Fruit fly (Drosophila melanogaster) whole organism, embryonic: ENCODE data around the gene CG33110.

Source experiments
- Abd-B ChIP-seq: fragments of 200-800 bp; sonication (Bioruptor generic); optimal IDR thresholded peaks from 2 replicates; lab custom pipeline; 2018; ENCODE audit warnings: missing biosample characterization, mild to moderate bottlenecking, missing genetic modification characterization, moderate library complexity
- Antp ChIP-seq: fragments of 200-800 bp; sonication (Bioruptor generic); optimal IDR thresholded peaks from 3 replicates; lab custom pipeline; 2016; ENCODE audit warnings: missing biosample characterization, missing genetic modification characterization
- Atf-2 ChIP-seq: fragments of 200-800 bp; sonication (Bioruptor generic); optimal IDR thresholded peaks from 2 replicates; lab custom pipeline; 2016; ENCODE audit warnings: missing biosample characterization, missing genetic modification characterization
- B-H1 ChIP-seq: fragments of 200-800 bp; sonication (Bioruptor generic); IDR thresholded peaks from 3 replicates; pipeline ENCODE4 v1.3.6; 2022; ENCODE audit warnings: missing biosample characterization, missing genetic modification characterization
- CG10543 ChIP-seq: fragments of 200-800 bp; sonication (Bioruptor generic); optimal IDR thresholded peaks from 3 replicates; lab custom pipeline; 2017; ENCODE audit warnings: missing biosample characterization, mild to moderate bottlenecking, missing genetic modification characterization, moderate library complexity
- CG12299 ChIP-seq: fragments of 200-800 bp; sonication (Bioruptor generic); optimal IDR thresholded peaks from 2 replicates; lab custom pipeline; 2018; ENCODE audit warnings: missing biosample characterization, mild to moderate bottlenecking, missing genetic modification characterization
- CG12769 ChIP-seq: fragments of 200-800 bp; sonication (Bioruptor generic); optimal IDR thresholded peaks from 2 replicates; lab custom pipeline; 2019; ENCODE audit warnings: missing biosample characterization, mild to moderate bottlenecking, missing genetic modification characterization, moderate library complexity
- CG13894 ChIP-seq: fragments of 200-800 bp; sonication (Bioruptor generic); optimal IDR thresholded peaks from 3 replicates; lab custom pipeline; 2018; ENCODE audit warnings: missing biosample characterization, mild to moderate bottlenecking, missing genetic modification characterization, moderate library complexity
- CG14014 ChIP-seq: fragments of 200-800 bp; sonication (Bioruptor generic); IDR thresholded peaks from 2 replicates; pipeline ENCODE4 v1.3.6; 2022; ENCODE audit warnings: missing biosample characterization, missing genetic modification characterization
- CG14667 ChIP-seq: fragments of 200-800 bp; sonication (Bioruptor generic); IDR thresholded peaks from 2 replicates; pipeline ENCODE4 v1.3.6; 2022; ENCODE audit warnings: missing biosample characterization, missing genetic modification characterization
- CG1529 ChIP-seq: fragments of 200-800 bp; sonication (Bioruptor generic); optimal IDR thresholded peaks from 3 replicates; lab custom pipeline; 2018; ENCODE audit warnings: missing biosample characterization, missing genetic modification characterization
- CG17385 ChIP-seq: fragments of 200-800 bp; sonication (Bioruptor generic); optimal IDR thresholded peaks from 3 replicates; lab custom pipeline; 2018; ENCODE audit warnings: missing biosample characterization, mild to moderate bottlenecking, missing genetic modification characterization
- CG18619 ChIP-seq: fragments of 200-800 bp; sonication (Bioruptor generic); optimal IDR thresholded peaks from 3 replicates; lab custom pipeline; 2017; ENCODE audit warnings: missing biosample characterization, mild to moderate bottlenecking, missing genetic modification characterization
- CG2120 ChIP-seq: fragments of 200-800 bp; sonication (Bioruptor generic); optimal IDR thresholded peaks from 3 replicates; lab custom pipeline; 2016; ENCODE audit warnings: missing biosample characterization, missing genetic modification characterization
- CG31224 ChIP-seq: fragments of 200-800 bp; sonication (Bioruptor generic); IDR thresholded peaks from 2 replicates; pipeline ENCODE4 v1.3.6; 2022; ENCODE audit warnings: missing biosample characterization, missing genetic modification characterization
- CG3847 ChIP-seq: fragments of 200-800 bp; sonication (Bioruptor generic); IDR thresholded peaks from 2 replicates; pipeline ENCODE4 v1.3.6; 2022; ENCODE audit warnings: missing biosample characterization, missing genetic modification characterization
- CG3995 ChIP-seq: fragments of 200-800 bp; sonication (Bioruptor generic); optimal IDR thresholded peaks from 3 replicates; lab custom pipeline; 2016; ENCODE audit warnings: missing biosample characterization, missing genetic modification characterization
- CG43689 ChIP-seq: fragments of 200-800 bp; sonication (Bioruptor generic); IDR thresholded peaks from 2 replicates; pipeline ENCODE4 v1.3.6; 2022; ENCODE audit warnings: missing biosample characterization, missing genetic modification characterization
- CG4854 ChIP-seq: fragments of 200-800 bp; sonication (Bioruptor generic); optimal IDR thresholded peaks from 2 replicates; lab custom pipeline; 2016; ENCODE audit warnings: missing biosample characterization, missing genetic modification characterization, inconsistent platforms
- CG5180 ChIP-seq: fragments of 200-800 bp; sonication (Bioruptor generic); optimal IDR thresholded peaks from 3 replicates; lab custom pipeline; 2017; ENCODE audit warnings: missing biosample characterization, missing genetic modification characterization, mild to moderate bottlenecking, moderate library complexity, missing genetic modification reagents
- CG5953 ChIP-seq: fragments of 200-800 bp; sonication (Bioruptor generic); IDR thresholded peaks from 2 replicates; pipeline ENCODE4 v1.3.6; 2022; ENCODE audit warnings: missing biosample characterization, missing genetic modification characterization
- CG6175 ChIP-seq: fragments of 200-800 bp; sonication (Bioruptor generic); IDR thresholded peaks from 3 replicates; pipeline ENCODE4 v1.3.6; 2022; ENCODE audit warnings: missing biosample characterization, missing genetic modification characterization
- CG6813 ChIP-seq: fragments of 200-800 bp; sonication (Bioruptor generic); optimal IDR thresholded peaks from 2 replicates; lab custom pipeline; 2017; ENCODE audit warnings: missing biosample characterization, missing genetic modification characterization, mild to moderate bottlenecking, moderate library complexity, missing genetic modification reagents
- CG8290 ChIP-seq, 3 experiments: fragments of 200-800 bp; sonication (Bioruptor generic); optimal IDR thresholded peaks; 2 replicates each; lab custom pipeline; 2016 to 2019; ENCODE audit warnings: missing biosample characterization in 3 of 3, missing genetic modification characterization in 3 of 3, mild to moderate bottlenecking in 2 of 3, moderate library complexity in 1 of 3
- CG9215 ChIP-seq: fragments of 200-800 bp; sonication (Bioruptor generic); IDR thresholded peaks from 2 replicates; pipeline ENCODE4 v1.3.6; 2022; ENCODE audit warnings: missing biosample characterization, missing genetic modification characterization
- CG9876 ChIP-seq: fragments of 200-800 bp; sonication (Bioruptor generic); optimal IDR thresholded peaks from 2 replicates; lab custom pipeline; 2016; ENCODE audit warnings: missing biosample characterization, missing genetic modification characterization
- Chrac-16 ChIP-seq: fragments of 200-800 bp; sonication (Bioruptor generic); optimal IDR thresholded peaks from 3 replicates; lab custom pipeline; 2016; ENCODE audit warnings: missing biosample characterization, missing genetic modification characterization
- Deaf1 ChIP-seq: fragments of 200-800 bp; optimal IDR thresholded peaks from 3 replicates; lab custom pipeline; 2019; ENCODE audit warnings: missing biosample characterization, mild to moderate bottlenecking, missing genetic modification characterization, moderate library complexity
- MTF-1 ChIP-seq: fragments of 200-800 bp; sonication (Bioruptor generic); optimal IDR thresholded peaks from 2 replicates; lab custom pipeline; 2018; ENCODE audit warnings: missing biosample characterization, mild to moderate bottlenecking, missing genetic modification characterization, borderline replicate concordance
- Med ChIP-seq: fragments of 200-800 bp; sonication (Bioruptor generic); peaks from one replicate; lab custom pipeline; 2016; ENCODE audit warnings: missing biosample characterization, missing genetic modification characterization, mild to moderate bottlenecking, inconsistent platforms, moderate library complexity
- Nf-YA ChIP-seq: fragments of 200-800 bp; sonication (Bioruptor generic); IDR thresholded peaks from 2 replicates; pipeline ENCODE4 v1.3.6; 2022; ENCODE audit warnings: missing biosample characterization, missing genetic modification characterization
- YL-1 ChIP-seq: fragments of 200-800 bp; sonication (Bioruptor generic); optimal IDR thresholded peaks from 3 replicates; lab custom pipeline; 2017; ENCODE audit warnings: missing biosample characterization, mild to moderate bottlenecking, missing genetic modification characterization
- cg ChIP-seq: fragments of 200-800 bp; sonication (Bioruptor generic); optimal IDR thresholded peaks from 3 replicates; lab custom pipeline; 2019; ENCODE audit warnings: missing biosample characterization, mild to moderate bottlenecking, missing genetic modification characterization, moderate library complexity
- chinmo ChIP-seq: fragments of 200-800 bp; sonication (Bioruptor generic); IDR thresholded peaks from 4 replicates; pipeline ENCODE4 v1.3.6; 2022; ENCODE audit warnings: missing biosample characterization, missing genetic modification characterization; ENCODE audit not compliant: partially characterized antibody
- chm ChIP-seq: fragments of 200-800 bp; sonication (Bioruptor generic); IDR thresholded peaks from 2 replicates; pipeline ENCODE4 v1.3.6; 2022; ENCODE audit warnings: missing biosample characterization, missing genetic modification characterization
- dmrt99B ChIP-seq: fragments of 200-800 bp; sonication (Bioruptor generic); optimal IDR thresholded peaks from 2 replicates; lab custom pipeline; 2018; ENCODE audit warnings: missing biosample characterization, mild to moderate bottlenecking, missing genetic modification characterization, moderate library complexity
- fd96Cb ChIP-seq: fragments of 200-800 bp; sonication (Bioruptor generic); optimal IDR thresholded peaks from 2 replicates; lab custom pipeline; 2018; ENCODE audit warnings: missing biosample characterization, mild to moderate bottlenecking, missing genetic modification characterization, moderate library complexity
- fu2 ChIP-seq: fragments of 200-800 bp; sonication (Bioruptor generic); optimal IDR thresholded peaks from 2 replicates; lab custom pipeline; 2016; ENCODE audit warnings: missing biosample characterization, missing genetic modification characterization
- gem ChIP-seq: fragments of 200-800 bp; sonication (Bioruptor generic); optimal IDR thresholded peaks from 2 replicates; lab custom pipeline; 2019; ENCODE audit warnings: missing biosample characterization, mild to moderate bottlenecking, missing genetic modification characterization, moderate library complexity
- grau ChIP-seq: fragments of 200-800 bp; optimal IDR thresholded peaks from 3 replicates; lab custom pipeline; 2019; ENCODE audit warnings: missing biosample characterization, mild to moderate bottlenecking, missing genetic modification characterization, moderate library complexity
- nom ChIP-seq: fragments of 200-800 bp; sonication (Bioruptor generic); optimal IDR thresholded peaks from 2 replicates; lab custom pipeline; 2017; ENCODE audit warnings: missing biosample characterization, missing genetic modification characterization, mild to moderate bottlenecking, moderate library complexity, missing genetic modification reagents
- pan ChIP-seq, 4 experiments: fragments of >200 bp in 3 of 4; fragments of 200-800 bp in 1 of 4; sonication (Bioruptor generic) in 1 of 4; optimal IDR thresholded peaks in 3 of 4; IDR thresholded peaks in 1 of 4; 2 replicates each; pipeline versions ENCODE4 v1.3.6 to Lab custom; 2017 to 2022; ENCODE audit warnings: missing biosample characterization in 2 of 4, missing genetic modification characterization in 2 of 4, mixed read lengths in 1 of 4
- seq ChIP-seq: fragments of 200-800 bp; sonication (Bioruptor generic); IDR thresholded peaks from 2 replicates; pipeline ENCODE4 v1.3.6; 2022; ENCODE audit warnings: missing biosample characterization, missing genetic modification characterization
- sim ChIP-seq: fragments of 200-800 bp; sonication (Bioruptor generic); IDR thresholded peaks from 2 replicates; pipeline ENCODE4 v1.3.6; 2022; ENCODE audit warnings: missing biosample characterization, missing genetic modification characterization
- so ChIP-seq: fragments of 200-800 bp; sonication (Bioruptor generic); IDR thresholded peaks from 3 replicates; pipeline ENCODE4 v1.3.6; 2022; ENCODE audit warnings: missing biosample characterization, missing genetic modification characterization
- sob ChIP-seq: fragments of 200-800 bp; sonication (Bioruptor generic); IDR thresholded peaks from 2 replicates; pipeline ENCODE4 v1.3.6; 2022; ENCODE audit warnings: missing biosample characterization, missing genetic modification characterization
- vnd ChIP-seq: fragments of 200-800 bp; sonication (Bioruptor generic); IDR thresholded peaks from 3 replicates; pipeline ENCODE4 v1.3.6; 2022; ENCODE audit warnings: missing biosample characterization, missing genetic modification characterization; ENCODE audit not compliant: partially characterized antibody
- wek ChIP-seq: fragments of 200-800 bp; sonication (Bioruptor generic); optimal IDR thresholded peaks from 3 replicates; lab custom pipeline; 2018; ENCODE audit warnings: missing biosample characterization, mild to moderate bottlenecking, missing genetic modification characterization, moderate library complexity

CG33110 gene

DNA sequence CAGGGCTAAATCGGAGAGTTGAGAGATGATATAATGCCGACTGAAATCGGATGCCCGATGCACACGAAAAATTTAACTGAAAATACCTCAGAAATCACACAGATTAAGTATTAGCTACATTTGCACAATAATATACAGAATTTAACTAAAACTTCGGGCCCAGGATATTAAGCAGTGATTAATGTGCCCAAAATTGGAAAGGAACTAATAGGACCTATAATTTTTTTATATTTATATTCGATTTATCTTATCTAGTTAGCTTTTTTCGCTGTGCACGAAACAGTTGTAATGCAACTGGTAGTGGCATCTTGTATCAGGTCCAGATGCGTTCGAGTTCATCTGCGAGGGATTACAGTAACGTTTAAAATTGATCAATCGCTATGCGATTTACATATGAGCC is 31.1 kb upstream of the CG33110 start (continued):
- peak; percentile 48 for TF ChIP-seq dmrt99B (tag; lab: Kevin White, UChicago)
- no peak for TF ChIP-seq CG18619 (GFP tag; lab: Kevin White, UChicago)
- no peak for TF ChIP-seq CG9876 (GFP tag; lab: Kevin White, UChicago)
- TF ChIP-seq CG9215 (GFP tag; lab: Robert Waterston, UW) = no peak
- no peak for TF ChIP-seq seq (GFP tag; lab: Robert Waterston, UW)
- peak; percentile 37 for TF ChIP-seq Med (GFP tag; lab: Kevin White, UChicago)
- TF ChIP-seq vnd (GFP tag; lab: Robert Waterston, UW) = no peak
- no peak for TF ChIP-seq CG12299 (tag; lab: Kevin White, UChicago)
- no peak for TF ChIP-seq CG5180 (GFP tag; lab: Kevin White, UChicago)
- no peak for TF ChIP-seq fu2 (GFP tag; lab: Kevin White, UChicago)
- no peak for TF ChIP-seq CG3847
- no peak for TF ChIP-seq MTF-1
- TF ChIP-seq Chrac-16 (GFP tag; lab: Kevin White, UChicago) = no peak
- TF ChIP-seq pan (optimal IDR thresholded peaks at IDR 0.05; lab: Kevin White, UChicago) = no peak
- peak in 1 of 2 experiments; percentile 21 for TF ChIP-seq pan (GFP tag; optimal IDR thresholded peaks at IDR 0.05 in 1 of 2, IDR thresholded peaks at IDR 0.05 in 1 of 2)
- TF ChIP-seq CG4854 (GFP tag; lab: Kevin White, UChicago) = no peak
- TF ChIP-seq gem (tag; lab: Kevin White, UChicago) = peak; percentile 36
- no peak for TF ChIP-seq CG31224 (GFP tag; lab: Robert Waterston, UW)
- no peak for TF ChIP-seq CG2120 (GFP tag; lab: Kevin White, UChicago)

DNA sequence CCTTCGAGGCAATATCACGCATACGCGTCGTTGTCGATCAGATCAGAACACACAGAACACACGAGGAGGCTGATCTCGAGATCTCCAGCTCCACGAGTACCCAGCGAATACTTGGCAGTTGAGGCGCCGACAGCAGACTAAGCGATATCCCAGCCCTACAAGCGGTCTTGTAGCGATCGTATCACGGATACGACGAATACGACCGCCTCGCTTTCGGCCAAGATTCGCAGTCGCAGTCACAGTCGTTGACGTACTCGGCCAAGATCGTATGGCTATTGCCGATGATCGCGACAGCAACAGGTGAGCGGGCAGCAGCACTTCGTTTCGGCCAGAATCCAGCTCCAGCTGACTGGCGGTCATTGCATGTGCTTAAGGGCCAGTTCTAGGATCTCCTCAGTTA is 30.2 kb upstream of the CG33110 start, which contains the start of gene CG5326:
TSS of gene CG5326 (minus strand) at position 158 of the 400 bp plus-strand sequence.
- TF ChIP-seq CG6175 (GFP tag; lab: Robert Waterston, UW) (0 out of 3 replicates have a peak, but pooled peaks have one; percentile 24), CG12769 (tag; lab: Kevin White, UChicago) (peak; percentile 36), grau (tag; lab: Kevin White, UChicago) (no peak), CG12299 (tag; lab: Kevin White, UChicago) (no peak), wek (GFP tag; lab: Kevin White, UChicago) (no peak), B-H1 (no peak), so (GFP tag; lab: Robert Waterston, UW) (peak; percentile 24; the same call in 1 of the 3 replicates), CG8290 (GFP tag; optimal IDR thresholded peaks at IDR 0.05; lab: Kevin White, UChicago) (no peak), CG8290 (tag; optimal IDR thresholded peaks at IDR 0.05; lab: Kevin White, UChicago) (peak in 1 of 2 experiments; percentile 40), Antp (GFP tag; lab: Kevin White, UChicago) (no peak), Nf-YA (GFP tag; lab: Robert Waterston, UW) (no peak), CG1529 (GFP tag; lab: Kevin White, UChicago) (no peak), fd96Cb (no peak), chinmo (GFP tag; lab: Robert Waterston, UW) (peak; percentile 63; the same call in 2 of the 4 replicates), CG6813 (GFP tag; lab: Kevin White, UChicago) (no peak), chm (GFP tag; lab: Robert Waterston, UW) (peak; percentile 39; the same call in 1 of the 2 replicates), CG14667 (GFP tag; lab: Robert Waterston, UW) (no peak), Abd-B (GFP tag; lab: Kevin White, UChicago) (no peak), cg (GFP tag; lab: Kevin White, UChicago) (no peak), CG5953 (GFP tag; lab: Robert Waterston, UW) (no peak), CG14014 (GFP tag; lab: Robert Waterston, UW) (peak; percentile 32; the same call in 1 of the 2 replicates), Atf-2 (GFP tag; lab: Kevin White, UChicago) (no peak), CG43689 (GFP tag; lab: Robert Waterston, UW) (no peak), nom (GFP tag; lab: Kevin White, UChicago) (peak; percentile 49), Deaf1 (tag; lab: Kevin White, UChicago) (peak; percentile 91), sob (GFP tag; lab: Robert Waterston, UW) (peak; percentile 23; the same call in 1 of the 2 replicates), CG3995 (peak; percentile 51), YL-1 (GFP tag; lab: Kevin White, UChicago) (no peak), sim (GFP tag; lab: Robert Waterston, UW) (no peak), CG10543 (peak; percentile 24), CG17385 (GFP tag; lab: Kevin White, UChicago) (no peak), CG13894 (tag; lab: Kevin White, UChicago) (peak; percentile 27), Med (GFP tag; lab: Kevin White, UChicago) (peak; percentile 79)
